Worm (Caenorhabditis elegans): ENCODE results near the gene F48G7.5.

The F48G7.5 gene

DNA sequence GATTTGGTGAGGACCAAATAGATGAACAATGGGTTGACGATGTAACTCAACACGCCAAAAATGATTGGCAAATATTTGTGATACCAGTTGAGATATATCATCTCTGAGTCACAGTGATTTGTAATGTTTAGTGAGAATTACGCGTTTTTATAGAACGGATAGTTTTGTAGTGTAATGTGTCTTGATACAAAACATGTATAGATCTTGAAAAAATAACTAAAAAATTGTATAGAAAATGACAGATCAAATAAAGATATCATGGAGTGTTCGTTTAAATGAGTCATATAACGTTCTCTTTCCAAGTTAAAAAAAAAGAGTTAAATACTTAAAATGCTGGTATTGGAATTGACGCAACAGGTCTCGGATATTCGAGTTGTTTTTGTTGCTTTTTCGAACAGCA lies 31.7 kb upstream of the F48G7.5 start, which contains the start of gene srj-6:
Gene srj-6 (minus strand): TSS at position 101 of the 400 bp plus-strand sequence.
- TF ChIP-seq hmg-4 (GFP tag; optimal IDR thresholded peaks at IDR 0.05): no peak
- no peak for TF ChIP-seq sea-1 (GFP tag; conservative IDR thresholded peaks at IDR 0.05)
- TF ChIP-seq tbx-11 (GFP tag; IDR thresholded peaks at IDR 0.05): no peak
- no peak for TF ChIP-seq hnd-1 (tag; optimal IDR thresholded peaks at IDR 0.05)

DNA sequence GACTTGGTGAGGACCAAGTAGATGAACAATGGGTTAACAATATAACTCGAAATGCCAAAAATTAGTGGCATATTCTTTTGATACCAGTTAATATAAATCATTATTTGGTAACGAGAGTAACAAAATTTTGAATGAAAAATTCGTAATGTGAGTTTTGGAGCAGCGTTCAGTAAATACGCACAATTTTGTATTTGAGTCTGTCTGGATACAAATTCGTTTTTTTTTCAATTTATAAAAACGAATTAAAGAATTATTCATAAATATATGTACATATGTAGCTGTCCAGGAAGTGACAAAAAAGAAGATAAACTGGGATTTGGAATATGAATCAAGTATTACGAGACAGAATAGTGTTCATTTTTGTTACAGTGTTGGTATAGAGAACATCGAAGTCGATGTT lies 30.2 kb upstream of the F48G7.5 start, which contains the start of gene srj-5:
Gene srj-5 (minus strand): TSS at position 101 of the 400 bp plus-strand sequence.
- TF ChIP-seq flt-1 (GFP tag; IDR thresholded peaks at IDR 0.05) (no peak), aly-1 (tag; optimal IDR thresholded peaks at IDR 0.05) (no peak), hnd-1 (tag; optimal IDR thresholded peaks at IDR 0.05) (no peak), ama-1 (optimal IDR thresholded peaks at IDR 0.05) (no peak), hmbx-1 (tag; optimal IDR thresholded peaks at IDR 0.05) (no peak), tra-4 (tag; optimal IDR thresholded peaks at IDR 0.05) (no peak), pes-1 (GFP tag; IDR thresholded peaks at IDR 0.05) (no peak), ceh-36 (tag; optimal IDR thresholded peaks at IDR 0.05) (no peak), tbx-37 (GFP tag; conservative IDR thresholded peaks at IDR 0.05) (no peak), tbx-11 (GFP tag; IDR thresholded peaks at IDR 0.05) (no peak), ceh-13 (GFP tag; optimal IDR thresholded peaks at IDR 0.05) (no peak), F13C5.2 (tag; optimal IDR thresholded peaks at IDR 0.05) (no peak), sea-1 (GFP tag; conservative IDR thresholded peaks at IDR 0.05) (no peak), ets-7 (tag; optimal IDR thresholded peaks at IDR 0.05) (no peak), hmg-4 (GFP tag; optimal IDR thresholded peaks at IDR 0.05) (no peak), B0310.2 (tag; optimal IDR thresholded peaks at IDR 0.05) (no peak), scrt-1 (GFP tag; IDR thresholded peaks at IDR 0.05) (no peak)

DNA sequence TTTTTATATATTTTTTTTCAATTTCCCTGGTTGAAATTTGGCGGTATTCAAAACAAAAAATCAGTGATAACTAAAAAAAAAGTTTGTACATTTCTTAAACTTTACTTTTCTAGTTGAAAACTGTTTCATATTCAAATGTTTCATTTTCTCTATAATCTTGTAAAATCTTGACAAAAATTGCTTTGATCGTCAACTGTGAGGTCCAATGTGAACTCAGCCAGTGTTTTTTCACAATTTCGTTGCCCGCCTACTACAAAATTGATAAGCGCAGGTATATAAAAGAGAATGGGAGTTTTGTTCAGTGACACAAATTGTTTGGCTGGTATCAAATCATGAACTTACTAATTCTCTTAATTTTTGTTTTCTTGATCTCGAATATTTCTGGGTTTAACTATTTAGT lies 24.2 kb upstream of the F48G7.5 start, which contains the start of gene ugt-42:
Gene ugt-42 (plus strand): TSS at position 301 of the 400 bp plus-strand sequence.
- TF ChIP-seq hmg-4 (GFP tag; optimal IDR thresholded peaks at IDR 0.05) (no peak), scrt-1 (GFP tag; IDR thresholded peaks at IDR 0.05) (no peak), F13C5.2 (tag; optimal IDR thresholded peaks at IDR 0.05) (no peak), ceh-13 (GFP tag; optimal IDR thresholded peaks at IDR 0.05) (no peak), pes-1 (GFP tag; IDR thresholded peaks at IDR 0.05) (no peak), tbx-11 (GFP tag; IDR thresholded peaks at IDR 0.05) (no peak), tbx-37 (GFP tag; conservative IDR thresholded peaks at IDR 0.05) (no peak)

DNA sequence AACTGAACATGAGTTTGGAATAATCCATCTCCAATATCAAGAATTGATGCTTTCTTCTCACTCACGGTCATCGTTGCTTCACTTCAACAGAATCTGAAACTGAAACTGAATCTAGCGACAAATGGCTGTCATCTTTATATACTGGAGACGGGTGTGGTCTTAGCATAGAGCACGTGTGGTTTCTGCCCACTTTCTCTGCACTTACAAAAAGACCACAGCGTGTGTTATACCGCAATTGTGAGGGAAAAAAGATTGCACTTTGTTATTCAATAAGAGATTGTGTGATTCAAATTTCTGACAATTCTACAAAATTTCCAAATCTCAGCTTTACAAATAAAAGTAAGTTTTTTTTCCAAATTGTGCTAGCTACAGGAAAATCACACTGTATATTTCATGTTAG lies 23.4 kb upstream of the F48G7.5 start, which contains the start of gene F48G7.12:
Gene F48G7.12 (minus strand): TSS at position 101 of the 400 bp plus-strand sequence.
- TF ChIP-seq hmbx-1 (tag; optimal IDR thresholded peaks at IDR 0.05): no peak
- TF ChIP-seq ama-1 (optimal IDR thresholded peaks at IDR 0.05): no peak

DNA sequence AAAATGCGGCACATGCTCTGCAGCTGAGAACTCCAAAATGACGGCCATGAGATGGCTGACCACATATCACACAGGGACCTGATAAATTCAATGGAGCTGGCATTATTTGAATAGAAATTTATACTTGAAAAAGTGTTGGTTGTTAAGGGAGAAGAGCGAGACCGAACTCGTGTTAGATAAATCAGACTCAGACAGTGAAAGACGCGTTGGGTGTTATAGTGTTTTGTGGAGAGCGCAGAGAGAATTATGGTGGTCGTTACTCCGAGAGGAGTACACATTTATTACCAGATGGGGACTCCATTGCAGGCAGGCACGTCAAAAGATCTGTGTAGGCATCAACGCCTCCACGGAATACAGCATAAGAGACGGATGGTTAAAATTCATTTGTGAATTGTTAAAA lies 20.0 kb upstream of the F48G7.5 start, which contains the start of gene nhr-190:
Gene nhr-190 (minus strand): TSS at position 175 of the 400 bp plus-strand sequence.
- no peak for TF ChIP-seq aly-1 (tag; optimal IDR thresholded peaks at IDR 0.05)

DNA sequence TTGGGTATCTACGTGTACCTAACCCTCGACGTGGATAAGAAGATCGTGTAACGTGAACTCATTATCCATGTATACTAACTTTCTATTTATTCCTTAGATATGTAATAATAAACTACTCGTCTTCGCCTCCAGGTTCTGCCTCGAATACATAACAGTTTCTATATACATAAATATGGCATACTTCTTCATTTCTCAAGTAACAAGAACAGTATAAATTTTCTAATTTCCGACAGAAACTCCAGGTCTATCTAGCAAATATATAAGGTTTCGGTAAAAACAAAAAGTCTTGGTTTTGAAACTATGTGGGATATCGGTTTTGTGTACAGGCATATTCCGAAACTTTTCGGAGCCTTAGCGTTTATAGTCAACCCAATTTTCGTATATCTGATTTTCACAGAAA lies 15.6 kb upstream of the F48G7.5 start, which contains the start of gene srj-37:
Gene srj-37 (plus strand): TSS at position 301 of the 400 bp plus-strand sequence.
- TF ChIP-seq ama-1 (optimal IDR thresholded peaks at IDR 0.05): no peak
- TF ChIP-seq tbx-37 (GFP tag; conservative IDR thresholded peaks at IDR 0.05): no peak
- no peak for TF ChIP-seq flt-1 (GFP tag; IDR thresholded peaks at IDR 0.05)
- no peak for TF ChIP-seq scrt-1 (GFP tag; IDR thresholded peaks at IDR 0.05)
- no peak for TF ChIP-seq tra-4 (tag; optimal IDR thresholded peaks at IDR 0.05)

DNA sequence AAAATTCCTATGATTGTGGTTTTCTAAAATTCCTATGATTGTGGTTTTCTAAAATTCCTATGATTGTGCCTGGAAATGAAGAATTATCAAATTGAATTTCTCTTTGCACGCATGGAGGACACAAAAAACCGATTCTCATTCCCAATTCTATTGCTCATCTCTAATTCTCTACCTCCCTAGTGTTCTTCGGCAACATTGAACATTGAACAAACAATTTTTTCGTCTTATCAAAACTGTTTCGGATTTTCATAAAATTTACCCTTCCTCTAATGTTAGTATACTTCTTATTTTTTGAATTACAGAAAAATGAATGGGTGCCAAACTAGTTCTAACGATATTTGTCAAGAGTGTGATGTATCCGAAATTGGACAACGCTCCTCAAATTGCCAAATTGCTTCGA lies 13.5 kb upstream of the F48G7.5 start, which contains the start of gene pals-31:
Gene pals-31 (plus strand): TSS at position 301 of the 400 bp plus-strand sequence.
- TF ChIP-seq hmg-4 (GFP tag; optimal IDR thresholded peaks at IDR 0.05) (no peak), ceh-13 (GFP tag; optimal IDR thresholded peaks at IDR 0.05) (no peak), aly-1 (tag; optimal IDR thresholded peaks at IDR 0.05) (no peak)

DNA sequence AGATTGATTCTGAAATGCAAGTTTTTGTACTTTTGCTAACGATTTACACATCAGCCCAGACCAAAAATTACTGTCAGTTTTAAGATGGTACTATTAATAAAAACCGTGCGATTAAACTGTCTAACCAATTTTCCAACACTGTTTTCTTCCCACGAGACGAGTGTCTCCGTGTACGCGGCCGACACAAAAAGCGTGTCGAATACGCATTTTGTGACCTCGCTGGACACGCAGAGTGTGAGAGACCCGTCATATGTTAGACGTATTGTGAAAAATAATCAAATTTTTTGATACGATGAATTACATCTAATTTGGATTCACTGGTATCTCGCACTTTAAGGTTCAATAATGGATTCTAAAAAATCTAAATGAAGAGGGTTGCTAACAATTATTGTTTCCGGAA lies 12.9 kb upstream of the F48G7.5 start:
- TF ChIP-seq sea-1 (GFP tag; conservative IDR thresholded peaks at IDR 0.05): no peak
- no peak for TF ChIP-seq F13C5.2 (tag; optimal IDR thresholded peaks at IDR 0.05)
- no peak for TF ChIP-seq flt-1 (GFP tag; IDR thresholded peaks at IDR 0.05)
- no peak for TF ChIP-seq ceh-13 (GFP tag; optimal IDR thresholded peaks at IDR 0.05)
- TF ChIP-seq tbx-11 (GFP tag; IDR thresholded peaks at IDR 0.05): no peak
- no peak for TF ChIP-seq B0310.2 (tag; optimal IDR thresholded peaks at IDR 0.05)
- TF ChIP-seq scrt-1 (GFP tag; IDR thresholded peaks at IDR 0.05): no peak
- no peak for TF ChIP-seq tbx-37 (GFP tag; conservative IDR thresholded peaks at IDR 0.05)
- TF ChIP-seq hmg-4 (GFP tag; optimal IDR thresholded peaks at IDR 0.05): no peak
- no peak for TF ChIP-seq ets-7 (tag; optimal IDR thresholded peaks at IDR 0.05)
- no peak for TF ChIP-seq ceh-36 (tag; optimal IDR thresholded peaks at IDR 0.05)
- no peak for TF ChIP-seq pes-1 (GFP tag; IDR thresholded peaks at IDR 0.05)
- TF ChIP-seq ama-1 (optimal IDR thresholded peaks at IDR 0.05): no peak

DNA sequence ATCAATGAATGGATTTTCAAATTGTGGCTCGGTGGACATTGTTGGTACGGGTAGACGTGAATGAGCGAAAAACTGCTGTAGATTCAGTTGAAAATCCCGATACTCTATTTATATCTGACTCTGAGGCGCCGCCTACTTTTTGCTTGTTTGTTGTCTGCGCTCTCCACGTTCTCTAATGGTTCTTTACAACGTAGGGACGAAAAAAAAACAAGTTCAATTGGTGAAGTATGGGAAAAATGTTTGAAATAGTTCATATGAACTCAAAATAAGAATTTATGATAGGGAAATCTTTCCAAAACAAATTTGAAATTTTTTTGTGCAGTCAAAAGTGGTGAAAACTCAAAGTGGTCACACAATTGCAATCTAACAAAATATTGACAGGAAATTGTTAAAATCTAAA lies 12.1 kb upstream of the F48G7.5 start, which contains the start of gene F48G7.10:
Gene F48G7.10 (minus strand): TSS at position 101 of the 400 bp plus-strand sequence.
- TF ChIP-seq flt-1 (GFP tag; IDR thresholded peaks at IDR 0.05) (no peak), ama-1 (optimal IDR thresholded peaks at IDR 0.05) (no peak), F13C5.2 (tag; optimal IDR thresholded peaks at IDR 0.05) (no peak), tbx-11 (GFP tag; IDR thresholded peaks at IDR 0.05) (no peak), ets-7 (tag; optimal IDR thresholded peaks at IDR 0.05) (no peak), aly-1 (tag; optimal IDR thresholded peaks at IDR 0.05) (no peak), sea-1 (GFP tag; conservative IDR thresholded peaks at IDR 0.05) (no peak), ceh-13 (GFP tag; optimal IDR thresholded peaks at IDR 0.05) (no peak), tra-4 (tag; optimal IDR thresholded peaks at IDR 0.05) (no peak), tbx-37 (GFP tag; conservative IDR thresholded peaks at IDR 0.05) (no peak), pes-1 (GFP tag; IDR thresholded peaks at IDR 0.05) (no peak), hmbx-1 (tag; optimal IDR thresholded peaks at IDR 0.05) (no peak), ceh-36 (tag; optimal IDR thresholded peaks at IDR 0.05) (no peak), hnd-1 (tag; optimal IDR thresholded peaks at IDR 0.05) (no peak)
